Worm (Caenorhabditis elegans): Measurements from ENCODE around the gene acdh-12.

- no peak for TF ChIP-seq W03F9.2 (tag; optimal IDR thresholded peaks at IDR 0.05)
- TF ChIP-seq him-1 (tag; optimal IDR thresholded peaks at IDR 0.05) = no peak
Observed at ce11 chrII:7228646-7229200, 33.3 kb upstream of the acdh-12 start, which contains the start of gene F32A5.4.
